Fruit fly (Drosophila melanogaster): ENCODE measurements around the gene CG13992.
A peak's percentile ranks its signal among the peaks of the same experiment; 100 is the strongest.

CG13992 gene

dm6 chr2L:5944305-5945282 is 23.0 kb downstream of the CG13992 start (continued):
- TF ChIP-seq CG15479 (GFP tag; optimal IDR thresholded peaks at IDR 0.05), result peak; percentile 14
- peak; percentile 57 for TF ChIP-seq CG12769 (tag; optimal IDR thresholded peaks at IDR 0.05)
- peak; percentile 50; the same call in 2 of the 4 replicates for TF ChIP-seq Dll (GFP tag; IDR thresholded peaks at IDR 0.05; ENCODE audit: partially characterized antibody)
- TF ChIP-seq caup (GFP tag; optimal IDR thresholded peaks at IDR 0.05; ENCODE audit: severe bottlenecking), result peak; percentile 39
- peak; percentile 27; the same call in 1 of the 2 replicates for TF ChIP-seq ato (GFP tag; IDR thresholded peaks at IDR 0.05; ENCODE audit: partially characterized antibody)
- TF ChIP-seq dysf (GFP tag; IDR thresholded peaks at IDR 0.05), result peak; percentile 50; the same call in 2 of the 3 replicates
- TF ChIP-seq Vsx1 (GFP tag; optimal IDR thresholded peaks at IDR 0.05), result peak; percentile 95
- peak; percentile 43; the same call in 1 of the 2 replicates for TF ChIP-seq bowl (GFP tag; IDR thresholded peaks at IDR 0.05)
- TF ChIP-seq CG13624 (GFP tag; optimal IDR thresholded peaks at IDR 0.05), result peak; percentile 39
- TF ChIP-seq CG15073 (GFP tag; optimal IDR thresholded peaks at IDR 0.05), result no peak
- TF ChIP-seq bcd (GFP tag; optimal IDR thresholded peaks at IDR 0.05), result no peak
- peak; percentile 13 for TF ChIP-seq shn (GFP tag; optimal IDR thresholded peaks at IDR 0.05)
- TF ChIP-seq chn (GFP tag; optimal IDR thresholded peaks at IDR 0.05), result peak; percentile 47
- no peak for TF ChIP-seq CG14710 (tag; optimal IDR thresholded peaks at IDR 0.05)
- peak; percentile 25; the same call in 1 of the 2 replicates for TF ChIP-seq ranshi (GFP tag; IDR thresholded peaks at IDR 0.05)
- peak; percentile 56; the same call in 1 of the 2 replicates for TF ChIP-seq crol (GFP tag; IDR thresholded peaks at IDR 0.05)
- peak; percentile 45; the same call in 1 of the 2 replicates for TF ChIP-seq Atf6 (GFP tag; IDR thresholded peaks at IDR 0.05)
- TF ChIP-seq Hand (GFP tag; optimal IDR thresholded peaks at IDR 0.05), result no peak
- TF ChIP-seq CG7987 (GFP tag; optimal IDR thresholded peaks at IDR 0.05), result peak; percentile 73
- peak; percentile 9 for TF ChIP-seq CG1792 (GFP tag; optimal IDR thresholded peaks at IDR 0.05)
- TF ChIP-seq sug (tag; optimal IDR thresholded peaks at IDR 0.05), result peak; percentile 97
- 0 out of 2 replicates have a peak, but pooled peaks have one; percentile 14 for TF ChIP-seq CG10959 (GFP tag; IDR thresholded peaks at IDR 0.05)
- no peak for TF ChIP-seq CG14050 (GFP tag; IDR thresholded peaks at IDR 0.05)
- peak; percentile 46; the same call in 1 of the 3 replicates for TF ChIP-seq CG16813 (GFP tag; IDR thresholded peaks at IDR 0.05; ENCODE audit: partially characterized antibody)
- TF ChIP-seq mirr (GFP tag; optimal IDR thresholded peaks at IDR 0.05), result peak; percentile 78
- TF ChIP-seq onecut (GFP tag; IDR thresholded peaks at IDR 0.05), result peak; percentile 18; the same call in 1 of the 2 replicates
- no peak for TF ChIP-seq CG2875 (GFP tag; optimal IDR thresholded peaks at IDR 0.05)
- TF ChIP-seq CG17912 (GFP tag; optimal IDR thresholded peaks at IDR 0.05), result peak; percentile 33
- peak; percentile 42; the same call in 1 of the 3 replicates for TF ChIP-seq so (GFP tag; IDR thresholded peaks at IDR 0.05)
- TF ChIP-seq CG10543 (GFP tag; optimal IDR thresholded peaks at IDR 0.05), result peak; percentile 38
- peak; percentile 47 for TF ChIP-seq CG1832 (GFP tag; optimal IDR thresholded peaks at IDR 0.05)
- TF ChIP-seq bbx (GFP tag; IDR thresholded peaks at IDR 0.05; ENCODE audit: partially characterized antibody), result peak; percentile 21; the same call in 1 of the 2 replicates
- TF ChIP-seq Kr (GFP tag; optimal IDR thresholded peaks at IDR 0.05), result peak; percentile 7
- peak; percentile 96 for TF ChIP-seq exex (tag; optimal IDR thresholded peaks at IDR 0.05)
- TF ChIP-seq ERR (GFP tag; optimal IDR thresholded peaks at IDR 0.05), result peak; percentile 70
- peak; percentile 76; the same call in 1 of the 2 replicates for TF ChIP-seq chm (GFP tag; IDR thresholded peaks at IDR 0.05)
- 0 out of 2 replicates have a peak, but pooled peaks have one; percentile 19 for TF ChIP-seq klu (GFP tag; IDR thresholded peaks at IDR 0.05)
- peak in 1 of 2 experiments; percentile 87 for TF ChIP-seq Trl (optimal IDR thresholded peaks at IDR 0.05)
- TF ChIP-seq Trl (GFP tag; optimal IDR thresholded peaks at IDR 0.05), result peak; percentile 3
- TF ChIP-seq grn (GFP tag; optimal IDR thresholded peaks at IDR 0.05), result peak; percentile 97
- TF ChIP-seq zen2 (GFP tag; IDR thresholded peaks at IDR 0.05; ENCODE audit: partially characterized antibody), result peak; percentile 53; the same call in 2 of the 3 replicates
- 0 out of 2 replicates have a peak, but pooled peaks have one; percentile 53 for TF ChIP-seq CG42726 (GFP tag; IDR thresholded peaks at IDR 0.05; ENCODE audit: partially characterized antibody)
- peak; percentile 78 for TF ChIP-seq ci (GFP tag; IDR thresholded peaks at IDR 0.05)
- peak; percentile 25 for TF ChIP-seq salm (tag; optimal IDR thresholded peaks at IDR 0.05)
- TF ChIP-seq lola (GFP tag; optimal IDR thresholded peaks at IDR 0.05), result peak in 1 of 3 experiments; percentile 3
- peak; percentile 32 for TF ChIP-seq cad (GFP tag; optimal IDR thresholded peaks at IDR 0.05)
